Fruit fly (Drosophila melanogaster): ENCODE measurements around the gene CG8997.

DNA sequence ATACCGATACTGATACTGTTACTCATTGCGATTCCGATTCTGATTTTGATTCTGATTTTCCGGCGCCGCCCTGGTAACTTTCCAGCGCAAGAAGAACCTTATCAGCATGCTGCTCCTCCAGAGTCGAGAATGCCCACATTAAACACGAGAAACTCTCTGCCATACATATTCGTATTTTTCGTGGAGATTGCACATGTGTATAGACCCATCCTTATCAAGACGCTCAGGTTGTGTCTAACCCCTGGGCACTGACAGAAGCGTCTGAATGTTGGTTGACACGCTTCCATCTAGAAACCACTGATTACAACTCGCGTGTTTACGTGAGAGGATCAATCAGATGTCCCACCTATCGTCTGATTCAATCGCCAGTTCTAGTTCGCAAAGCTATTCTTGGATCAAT is 40.0 kb downstream of the CG8997 start:
- no peak for TF ChIP-seq CG8301 (tag; optimal IDR thresholded peaks at IDR 0.05)
- TF ChIP-seq Pif1B (GFP tag; optimal IDR thresholded peaks at IDR 0.05), result no peak
- TF ChIP-seq CG8159 (tag; optimal IDR thresholded peaks at IDR 0.05), result no peak
- TF ChIP-seq CG10348 (GFP tag; IDR thresholded peaks at IDR 0.05), result no peak
- no peak for TF ChIP-seq Ets98B (GFP tag; IDR thresholded peaks at IDR 0.05)

Measured in whole organism, pupa.